Fruit fly (Drosophila melanogaster) whole organism, embryonic: ENCODE results near the gene janA.

Experiments used
- Abd-B ChIP-seq: fragments of 200-800 bp; sonication (Bioruptor generic); optimal IDR thresholded peaks from 2 replicates; lab custom pipeline; 2018; ENCODE audit warnings: missing biosample characterization, mild to moderate bottlenecking, missing genetic modification characterization, moderate library complexity
- B-H2 ChIP-seq: fragments of 200-800 bp; sonication (Bioruptor generic); optimal IDR thresholded peaks from 2 replicates; lab custom pipeline; 2018; ENCODE audit warnings: missing biosample characterization, mild to moderate bottlenecking, missing genetic modification characterization
- BtbVII ChIP-seq: fragments of 200-800 bp; sonication (Bioruptor generic); optimal IDR thresholded peaks from 3 replicates; lab custom pipeline; 2017; ENCODE audit warnings: missing biosample characterization, mild to moderate bottlenecking, missing genetic modification characterization
- CG10209 ChIP-seq: fragments of 200-800 bp; sonication (Bioruptor generic); optimal IDR thresholded peaks from 3 replicates; lab custom pipeline; 2017; ENCODE audit warnings: missing biosample characterization, mild to moderate bottlenecking, missing genetic modification characterization, missing genetic modification reagents
- CG10979 ChIP-seq: fragments of 200-800 bp; sonication (Bioruptor generic); optimal IDR thresholded peaks from 2 replicates; lab custom pipeline; 2018; ENCODE audit warnings: missing biosample characterization, mild to moderate bottlenecking, missing genetic modification characterization, moderate library complexity
- CG13624 ChIP-seq: fragments of 200-800 bp; sonication (Bioruptor generic); optimal IDR thresholded peaks from 2 replicates; lab custom pipeline; 2016; ENCODE audit warnings: missing biosample characterization, missing genetic modification characterization
- CG14014 ChIP-seq: fragments of 200-800 bp; sonication (Bioruptor generic); IDR thresholded peaks from 2 replicates; pipeline ENCODE4 v1.3.6; 2022; ENCODE audit warnings: missing biosample characterization, missing genetic modification characterization
- CG17328 ChIP-seq: fragments of 200-800 bp; sonication (Bioruptor generic); IDR thresholded peaks from 2 replicates; pipeline ENCODE4 v1.3.6; 2022; ENCODE audit warnings: missing biosample characterization, missing genetic modification characterization
- CG17385 ChIP-seq: fragments of 200-800 bp; sonication (Bioruptor generic); optimal IDR thresholded peaks from 3 replicates; lab custom pipeline; 2018; ENCODE audit warnings: missing biosample characterization, mild to moderate bottlenecking, missing genetic modification characterization
- CG18011 ChIP-seq: fragments of 200-800 bp; sonication (Bioruptor generic); optimal IDR thresholded peaks from 2 replicates; lab custom pipeline; 2017; ENCODE audit warnings: missing biosample characterization, missing genetic modification characterization, mild to moderate bottlenecking, moderate library complexity, missing genotype
- CG32532 ChIP-seq: fragments of 200-800 bp; sonication (Bioruptor generic); IDR thresholded peaks from 2 replicates; pipeline ENCODE4 v1.3.6; 2022; ENCODE audit warnings: missing biosample characterization, missing genetic modification characterization
- CG42726 ChIP-seq: fragments of 200-800 bp; sonication (Bioruptor generic); IDR thresholded peaks from 2 replicates; pipeline ENCODE4 v1.3.6; 2022; ENCODE audit warnings: missing biosample characterization, missing genetic modification characterization; ENCODE audit not compliant: partially characterized antibody
- CG4328 ChIP-seq: fragments of 200-800 bp; sonication (Bioruptor generic); optimal IDR thresholded peaks from 3 replicates; lab custom pipeline; 2017; ENCODE audit warnings: missing biosample characterization, missing genetic modification reagents, missing genetic modification characterization
- CG4617 ChIP-seq: fragments of 200-800 bp; sonication (Bioruptor generic); optimal IDR thresholded peaks from 3 replicates; lab custom pipeline; 2016; ENCODE audit warnings: missing biosample characterization, missing genetic modification characterization, borderline replicate concordance
- CTCF ChIP-seq: fragments of 200-800 bp; sonication (Bioruptor generic); optimal IDR thresholded peaks from 2 replicates; lab custom pipeline; 2017; ENCODE audit warnings: missing biosample characterization, mild to moderate bottlenecking, missing genetic modification characterization, moderate library complexity
- CrebB ChIP-seq: fragments of 200-800 bp; sonication (Bioruptor generic); optimal IDR thresholded peaks from 3 replicates; lab custom pipeline; 2018; ENCODE audit warnings: missing biosample characterization, mild to moderate bottlenecking, missing genetic modification characterization
- D19B ChIP-seq: fragments of 200-800 bp; sonication (Bioruptor generic); optimal IDR thresholded peaks from 2 replicates; lab custom pipeline; 2017; ENCODE audit warnings: missing biosample characterization, mild to moderate bottlenecking, missing genetic modification characterization
- Doc2 ChIP-seq: fragments of 200-800 bp; sonication (Bioruptor generic); IDR thresholded peaks from 2 replicates; pipeline ENCODE4 v1.3.6; 2022; ENCODE audit warnings: missing biosample characterization, missing genetic modification characterization
- Kr ChIP-seq: fragments of 200-800 bp; sonication (Bioruptor generic); optimal IDR thresholded peaks from 2 replicates; lab custom pipeline; 2017; ENCODE audit warnings: missing biosample characterization, mild to moderate bottlenecking, missing genetic modification characterization
- Lpt ChIP-seq: fragments of >200 bp; optimal IDR thresholded peaks from 2 replicates; lab custom pipeline; 2018; ENCODE audit warnings: missing biosample characterization, missing genetic modification characterization
- Myb ChIP-seq: fragments of 200-800 bp; sonication (Bioruptor generic); optimal IDR thresholded peaks from 2 replicates; lab custom pipeline; 2016; ENCODE audit warnings: missing biosample characterization, missing genetic modification characterization
- NC2β ChIP-seq: fragments of 200-800 bp; sonication (Bioruptor generic); optimal IDR thresholded peaks from 2 replicates; lab custom pipeline; 2016; ENCODE audit warnings: missing biosample characterization, missing genetic modification characterization
- Nf-YA ChIP-seq: fragments of 200-800 bp; sonication (Bioruptor generic); IDR thresholded peaks from 2 replicates; pipeline ENCODE4 v1.3.6; 2022; ENCODE audit warnings: missing biosample characterization, missing genetic modification characterization
- Poxn ChIP-seq: fragments of 200-800 bp; sonication (Bioruptor generic); IDR thresholded peaks from 2 replicates; pipeline ENCODE4 v1.3.6; 2022; ENCODE audit warnings: missing biosample characterization, missing genetic modification characterization
- Six4 ChIP-seq: fragments of 200-800 bp; sonication (Bioruptor generic); optimal IDR thresholded peaks from 2 replicates; lab custom pipeline; 2016; ENCODE audit warnings: missing biosample characterization, missing genetic modification characterization
- Sox100B ChIP-seq: fragments of 200-800 bp; sonication (Bioruptor generic); optimal IDR thresholded peaks from 3 replicates; lab custom pipeline; 2018; ENCODE audit warnings: missing biosample characterization, mild to moderate bottlenecking, missing genetic modification characterization
- Trl ChIP-seq, 3 experiments: fragments of >200 bp in 2 of 3; fragments of 200-800 bp in 1 of 3; sonication (Bioruptor generic) in 1 of 3; optimal IDR thresholded peaks; 2 replicates in 1 of 3; 3 replicates in 2 of 3; lab custom pipeline; 2016 to 2017; ENCODE audit warnings: missing biosample characterization in 1 of 3, missing genetic modification characterization in 1 of 3
- Vsx1 ChIP-seq: fragments of 200-800 bp; sonication (Bioruptor generic); optimal IDR thresholded peaks from 2 replicates; lab custom pipeline; 2017; ENCODE audit warnings: missing biosample characterization, mild to moderate bottlenecking, missing genetic modification characterization, missing genetic modification reagents
- ato ChIP-seq: fragments of 200-800 bp; sonication (Bioruptor generic); IDR thresholded peaks from 2 replicates; pipeline ENCODE4 v1.3.6; 2022; ENCODE audit warnings: missing biosample characterization, missing genetic modification characterization; ENCODE audit not compliant: partially characterized antibody
- bab2 ChIP-seq: fragments of 200-800 bp; sonication (Bioruptor generic); optimal IDR thresholded peaks from 2 replicates; lab custom pipeline; 2016; ENCODE audit warnings: missing biosample characterization, missing genetic modification characterization
- dati ChIP-seq: fragments of 200-800 bp; sonication (Bioruptor generic); IDR thresholded peaks from 2 replicates; pipeline ENCODE4 v1.3.6; 2022; ENCODE audit warnings: missing biosample characterization, missing genetic modification characterization
- dmrt99B ChIP-seq: fragments of 200-800 bp; sonication (Bioruptor generic); optimal IDR thresholded peaks from 2 replicates; lab custom pipeline; 2018; ENCODE audit warnings: missing biosample characterization, mild to moderate bottlenecking, missing genetic modification characterization, moderate library complexity
- exex ChIP-seq: fragments of 200-800 bp; sonication (Bioruptor generic); optimal IDR thresholded peaks from 4 replicates; lab custom pipeline; 2018; ENCODE audit warnings: missing biosample characterization, mild to moderate bottlenecking, missing genetic modification characterization, moderate library complexity
- gfzf ChIP-seq: fragments of 200-800 bp; sonication (Bioruptor generic); optimal IDR thresholded peaks from 2 replicates; lab custom pipeline; 2016; ENCODE audit warnings: missing biosample characterization, mild to moderate bottlenecking, missing genetic modification characterization, moderate library complexity
- gt ChIP-seq: fragments of 200-800 bp; sonication (Bioruptor generic); IDR thresholded peaks from 2 replicates; pipeline ENCODE4 v1.3.6; 2022; ENCODE audit warnings: missing biosample characterization, missing genetic modification characterization
- hbn ChIP-seq: fragments of 200-800 bp; sonication (Bioruptor generic); IDR thresholded peaks from 2 replicates; pipeline ENCODE4 v1.3.6; 2022; ENCODE audit warnings: missing biosample characterization, missing genetic modification characterization; ENCODE audit not compliant: partially characterized antibody
- inv ChIP-seq: fragments of 200-800 bp; sonication (Bioruptor generic); IDR thresholded peaks from 2 replicates; pipeline ENCODE4 v1.3.6; 2022; ENCODE audit warnings: missing biosample characterization, missing genetic modification characterization; ENCODE audit not compliant: partially characterized antibody
- kah ChIP-seq: fragments of 200-800 bp; sonication (Bioruptor generic); optimal IDR thresholded peaks from 2 replicates; lab custom pipeline; 2018; ENCODE audit warnings: missing biosample characterization, mild to moderate bottlenecking, missing genetic modification characterization
- kni ChIP-seq: fragments of 200-800 bp; sonication (Bioruptor generic); optimal IDR thresholded peaks from 3 replicates; lab custom pipeline; 2017; ENCODE audit warnings: mild to moderate bottlenecking, missing biosample characterization, missing genetic modification reagents, missing genetic modification characterization
- luna ChIP-seq: fragments of 200-800 bp; sonication (Bioruptor generic); optimal IDR thresholded peaks from 2 replicates; lab custom pipeline; 2016; ENCODE audit warnings: missing biosample characterization, missing genetic modification characterization
- pnt ChIP-seq: fragments of 200-800 bp; sonication (Bioruptor generic); optimal IDR thresholded peaks from 3 replicates; lab custom pipeline; 2016; ENCODE audit warnings: missing biosample characterization, missing genetic modification characterization
- slou ChIP-seq: fragments of 200-800 bp; sonication (Bioruptor generic); optimal IDR thresholded peaks from 3 replicates; lab custom pipeline; 2016; ENCODE audit warnings: missing biosample characterization, missing genetic modification characterization
- tap ChIP-seq: fragments of 200-800 bp; optimal IDR thresholded peaks from 3 replicates; lab custom pipeline; 2019; ENCODE audit warnings: missing biosample characterization, mild to moderate bottlenecking, missing genetic modification characterization, moderate library complexity
- tio ChIP-seq: fragments of 200-800 bp; sonication (Bioruptor generic); optimal IDR thresholded peaks from 2 replicates; lab custom pipeline; 2017; ENCODE audit warnings: missing biosample characterization, missing genetic modification characterization, inconsistent platforms
- tup ChIP-seq: fragments of 200-800 bp; sonication (Bioruptor generic); optimal IDR thresholded peaks from 2 replicates; lab custom pipeline; 2016; ENCODE audit warnings: missing biosample characterization, mild to moderate bottlenecking, missing genetic modification characterization, moderate library complexity
- unc-4 ChIP-seq: fragments of 200-800 bp; sonication (Bioruptor generic); IDR thresholded peaks from 2 replicates; pipeline ENCODE4 v1.3.6; 2022; ENCODE audit warnings: missing biosample characterization, missing genetic modification characterization; ENCODE audit not compliant: partially characterized antibody
- vnd ChIP-seq: fragments of 200-800 bp; sonication (Bioruptor generic); IDR thresholded peaks from 3 replicates; pipeline ENCODE4 v1.3.6; 2022; ENCODE audit warnings: missing biosample characterization, missing genetic modification characterization; ENCODE audit not compliant: partially characterized antibody
- wor ChIP-seq: fragments of 200-800 bp; sonication (Bioruptor generic); IDR thresholded peaks from 2 replicates; pipeline ENCODE4 v1.3.6; 2022; ENCODE audit warnings: missing biosample characterization, missing genetic modification characterization
- zen ChIP-seq: fragments of 200-800 bp; sonication (Bioruptor generic); optimal IDR thresholded peaks from 3 replicates; lab custom pipeline; 2018; ENCODE audit warnings: missing biosample characterization, mild to moderate bottlenecking, missing genetic modification characterization, moderate library complexity

The janA gene

dm6 chr3R:29997607-29998236 lies 41.6 kb downstream of the janA start, which contains the start of the genes CG15525 and CG11504 (continued):
- no peak for TF ChIP-seq CG10209 (GFP tag; lab: Kevin White, UChicago)
- TF ChIP-seq gt (GFP tag; lab: Robert Waterston, UW), result no peak
- peak; percentile 51; the same call in 1 of the 2 replicates for TF ChIP-seq CG17328 (GFP tag; lab: Robert Waterston, UW)
- TF ChIP-seq kah (GFP tag; lab: Kevin White, UChicago), result no peak
- no peak for TF ChIP-seq Six4
- peak; percentile 42 for TF ChIP-seq gfzf
- TF ChIP-seq unc-4 (GFP tag; lab: Robert Waterston, UW), result peak; percentile 91
- no peak for TF ChIP-seq tap (tag; lab: Kevin White, UChicago)
- TF ChIP-seq Vsx1 (GFP tag; lab: Kevin White, UChicago), result no peak
- TF ChIP-seq Poxn (GFP tag; lab: Robert Waterston, UW), result no peak
- TF ChIP-seq Sox100B (GFP tag; lab: Kevin White, UChicago), result no peak
- peak; percentile 65 for TF ChIP-seq CG13624 (GFP tag; lab: Kevin White, UChicago)
- no peak for TF ChIP-seq CrebB (tag; lab: Kevin White, UChicago)
- TF ChIP-seq CG4617 (GFP tag; lab: Kevin White, UChicago), result peak; percentile 96
- TF ChIP-seq Nf-YA, result peak; percentile 43; the same call in 1 of the 2 replicates
- peak; percentile 71; the same call in 1 of the 2 replicates for TF ChIP-seq ato (GFP tag; lab: Robert Waterston, UW)
- TF ChIP-seq Doc2 (GFP tag; lab: Robert Waterston, UW), result no peak
- TF ChIP-seq CG17385 (GFP tag; lab: Kevin White, UChicago), result peak; percentile 92
- TF ChIP-seq BtbVII (GFP tag; lab: Kevin White, UChicago), result no peak
- TF ChIP-seq zen (tag; lab: Kevin White, UChicago), result peak; percentile 32
- TF ChIP-seq slou (GFP tag; lab: Kevin White, UChicago), result no peak
- TF ChIP-seq CG10979 (tag; lab: Kevin White, UChicago), result peak; percentile 22
- no peak for TF ChIP-seq Lpt (GFP tag; lab: Kevin White, UChicago)
- TF ChIP-seq vnd (GFP tag; lab: Robert Waterston, UW), result peak; percentile 90
- peak; percentile 87 for TF ChIP-seq inv (GFP tag; lab: Robert Waterston, UW)
- no peak for TF ChIP-seq CTCF (GFP tag; lab: Kevin White, UChicago)
- no peak for TF ChIP-seq CG4328 (GFP tag; lab: Kevin White, UChicago)
- peak; percentile 41; the same call in 1 of the 2 replicates for TF ChIP-seq CG42726 (GFP tag; lab: Robert Waterston, UW)
- TF ChIP-seq CG32532 (GFP tag; lab: Robert Waterston, UW), result peak; percentile 54; the same call in 1 of the 2 replicates
- no peak for TF ChIP-seq D19B (GFP tag; lab: Kevin White, UChicago)
- no peak for TF ChIP-seq luna (GFP tag; lab: Kevin White, UChicago)
- TF ChIP-seq B-H2 (GFP tag; lab: Kevin White, UChicago), result no peak
- no peak for TF ChIP-seq wor (GFP tag; lab: Robert Waterston, UW)
- no peak for TF ChIP-seq kni (GFP tag; lab: Kevin White, UChicago)
- peak; percentile 37 for TF ChIP-seq bab2 (GFP tag; lab: Kevin White, UChicago)
- no peak for TF ChIP-seq tio (GFP tag; lab: Kevin White, UChicago)
- peak; percentile 86 for TF ChIP-seq Abd-B (GFP tag; lab: Kevin White, UChicago)
- TF ChIP-seq tup, result no peak
- TF ChIP-seq Trl (optimal IDR thresholded peaks at IDR 0.05; lab: Kevin White, UChicago), result no peak
- no peak for TF ChIP-seq Trl (GFP tag; optimal IDR thresholded peaks at IDR 0.05; lab: Kevin White, UChicago)
- TF ChIP-seq CG14014, result peak; percentile 54
- TF ChIP-seq dmrt99B (tag; lab: Kevin White, UChicago), result no peak
- TF ChIP-seq Kr (GFP tag; lab: Kevin White, UChicago), result no peak
- TF ChIP-seq NC2β (GFP tag; lab: Kevin White, UChicago), result peak; percentile 3
- no peak for TF ChIP-seq exex (tag; lab: Kevin White, UChicago)
- TF ChIP-seq dati (GFP tag; lab: Robert Waterston, UW), result no peak
- no peak for TF ChIP-seq Myb
- TF ChIP-seq pnt (GFP tag; lab: Kevin White, UChicago), result peak; percentile 24
- TF ChIP-seq hbn (GFP tag; lab: Robert Waterston, UW), result peak; percentile 86
- TF ChIP-seq CG18011 (GFP tag; lab: Kevin White, UChicago), result no peak
